Worm (Caenorhabditis elegans) whole organism, young adult: ENCODE measurements around the gene glb-22.

Source experiments
- K11D2.4 ChIP-seq: fragments of 200-800 bp; sonication (Bioruptor generic); IDR thresholded peaks from 2 replicates; pipeline ENCODE4 v1.3.6; 2022; ENCODE audit warnings: missing genetic modification reagents, missing genetic modification characterization, missing compliant biosample characterization
- akir-1 ChIP-seq: fragments of 200-800 bp; sonication (Bioruptor generic); optimal IDR thresholded peaks from 2 replicates; lab custom pipeline; 2018; ENCODE audit warnings: mild to moderate bottlenecking, missing genetic modification characterization, moderate library complexity, missing compliant biosample characterization
- ama-1 ChIP-seq, 3 experiments: fragments of 150-350 bp in 1 of 3; sonication (generic microtip) in 2 of 3; optimal IDR thresholded peaks; 2 replicates each; lab custom pipeline; 2014 to 2018; ENCODE audit warnings: missing biosample characterization in 2 of 3, missing genetic modification characterization in 2 of 3, missing genetic modification reagents in 2 of 3
- attf-5 ChIP-seq: fragments of 200-800 bp; sonication (Bioruptor generic); optimal IDR thresholded peaks from 2 replicates; lab custom pipeline; 2018; ENCODE audit warnings: mild to moderate bottlenecking, missing genetic modification characterization, missing compliant biosample characterization
- cebp-2 ChIP-seq: fragments of 200-800 bp; sonication (Bioruptor generic); IDR thresholded peaks from 2 replicates; pipeline ENCODE4 v1.3.6; 2022; ENCODE audit warnings: missing genetic modification characterization, missing compliant biosample characterization
- egrh-3 ChIP-seq: fragments of 200-800 bp; sonication (Bioruptor generic); IDR thresholded peaks from 2 replicates; pipeline ENCODE4 v1.3.6; 2022; ENCODE audit warnings: missing genetic modification reagents, missing genetic modification characterization, missing compliant biosample characterization
- hmg-20 ChIP-seq: fragments of 200-800 bp; sonication (Bioruptor generic); IDR thresholded peaks from 2 replicates; pipeline ENCODE4 v1.3.6; 2022; ENCODE audit warnings: missing genetic modification reagents, missing genetic modification characterization, missing compliant biosample characterization
- pha-4 ChIP-seq: fragments of 150-350 bp; sonication (generic microtip); optimal IDR thresholded peaks from 2 replicates; lab custom pipeline; 2014; ENCODE audit warnings: missing biosample characterization, missing genetic modification reagents, missing genetic modification characterization
- snpc-4 ChIP-seq, 5 experiments: fragments of 150-350 bp in 1 of 5; sonication (generic microtip) in 4 of 5; optimal IDR thresholded peaks; 2 replicates each; lab custom pipeline; 2014 to 2018; ENCODE audit warnings: missing genetic modification characterization in 5 of 5, missing biosample characterization in 3 of 5, antibody characterized with exemption in 2 of 5, mild to moderate bottlenecking in 2 of 5, missing compliant biosample characterization in 2 of 5, missing genotype in 2 of 5, moderate library complexity in 2 of 5, missing genetic modification reagents in 1 of 5
- ztf-25 ChIP-seq: fragments of 200-800 bp; sonication (Bioruptor generic); IDR thresholded peaks from 2 replicates; pipeline ENCODE4 v1.3.6; 2022; ENCODE audit warnings: missing genetic modification reagents, missing genetic modification characterization, missing compliant biosample characterization

ce11 chrV:14579619-14580018, 20.5 kb upstream of the glb-22 start, which contains the start of gene gar-3:
- TF ChIP-seq cebp-2 (no peak), K11D2.4 (GFP tag; lab: Robert Waterston, UW) (no peak), attf-5 (GFP tag; lab: Kevin White, UChicago) (no peak), hmg-20 (GFP tag; lab: Robert Waterston, UW) (no peak), ama-1 (optimal IDR thresholded peaks at IDR 0.05; lab: Kevin White, UChicago) (no peak), ama-1 (GFP tag; optimal IDR thresholded peaks at IDR 0.05; lab: Kevin White, UChicago) (no peak), snpc-4 (GFP tag; optimal IDR thresholded peaks at IDR 0.05; lab: Kevin White, UChicago) (no peak), snpc-4 (tag; optimal IDR thresholded peaks at IDR 0.05; lab: Kevin White, UChicago) (no peak), ztf-25 (GFP tag; lab: Robert Waterston, UW) (no peak), pha-4 (tag; lab: Kevin White, UChicago) (no peak), akir-1 (GFP tag; lab: Kevin White, UChicago) (no peak), egrh-3 (no peak)
